Worm (Caenorhabditis elegans) whole organism, midembryonic: ENCODE data around the gene srw-118.
"Not testable (repeated sequence)": the region's sequence is repeated elsewhere in the genome, so short reads cannot be mapped to it uniquely, and the experiment has no call there.

ENCODE experiments used
- T22C8.4 ChIP-seq: fragments of 200-800 bp; sonication (Bioruptor generic); IDR thresholded peaks from 2 replicates; pipeline ENCODE4 v1.3.6; 2022; ENCODE audit warnings: missing genetic modification characterization, missing compliant biosample characterization
- cog-1 ChIP-seq: sonication (generic microtip); optimal IDR thresholded peaks from 2 replicates; lab custom pipeline; 2016; ENCODE audit warnings: missing genetic modification characterization, missing compliant biosample characterization
- flt-1 ChIP-seq: fragments of 200-800 bp; sonication (Bioruptor generic); IDR thresholded peaks from 2 replicates; pipeline ENCODE4 v1.3.6; 2022; ENCODE audit warnings: missing genetic modification characterization, missing compliant biosample characterization
- klf-2 ChIP-seq: fragments of 200-800 bp; sonication (Bioruptor generic); conservative IDR thresholded peaks from 2 replicates; pipeline ENCODE4 v1.3.6; 2022; ENCODE audit warnings: missing genetic modification reagents, missing genetic modification characterization, missing compliant biosample characterization
- med-1 ChIP-seq: sonication (generic microtip); optimal IDR thresholded peaks from 2 replicates; lab custom pipeline; 2017; ENCODE audit warnings: missing genetic modification characterization, mild to moderate bottlenecking, missing compliant biosample characterization, antibody characterized with exemption, missing genetic modification reagents; ENCODE audit not compliant: insufficient read depth
- ref-1 ChIP-seq: fragments of 200-800 bp; sonication (Bioruptor generic); conservative IDR thresholded peaks from 2 replicates; pipeline ENCODE4 v1.3.6; 2022; ENCODE audit warnings: missing genetic modification reagents, missing genetic modification characterization, missing compliant biosample characterization
- tab-1 ChIP-seq: fragments of 200-800 bp; sonication (Bioruptor generic); IDR thresholded peaks from 2 replicates; pipeline ENCODE4 v1.3.6; 2022; ENCODE audit warnings: missing genetic modification characterization, missing compliant biosample characterization
- ztf-23 ChIP-seq: fragments of 200-800 bp; sonication (Bioruptor generic); IDR thresholded peaks from 2 replicates; pipeline ENCODE4 v1.3.6; 2022; ENCODE audit warnings: missing genetic modification reagents, missing genetic modification characterization, missing compliant biosample characterization
- ztf-29 ChIP-seq: fragments of 200-800 bp; sonication (Bioruptor generic); IDR thresholded peaks from 2 replicates; pipeline ENCODE4 v1.3.6; 2022; ENCODE audit warnings: missing genetic modification reagents, missing genetic modification characterization, missing compliant biosample characterization

Gene srw-118

ce11 chrV:2962960-2963359 lies 16.9 kb downstream of the srw-118 start, which contains the start of gene srw-138:
srw-138 (minus strand) TSS chrV:2963060.
- TF ChIP-seq klf-2: no peak
- TF ChIP-seq T22C8.4 (GFP tag; lab: Robert Waterston, UW): no peak
- no peak for TF ChIP-seq ztf-23 (GFP tag; lab: Robert Waterston, UW)
- TF ChIP-seq tab-1 (GFP tag; lab: Robert Waterston, UW): no peak
- TF ChIP-seq med-1 (GFP tag; lab: Kevin White, UChicago): no peak
- TF ChIP-seq cog-1: no peak
- no peak for TF ChIP-seq ref-1 (GFP tag; lab: Robert Waterston, UW)
- no peak for TF ChIP-seq flt-1 (GFP tag; lab: Robert Waterston, UW)
- no peak for TF ChIP-seq ztf-29 (GFP tag; lab: Robert Waterston, UW)

DNA sequence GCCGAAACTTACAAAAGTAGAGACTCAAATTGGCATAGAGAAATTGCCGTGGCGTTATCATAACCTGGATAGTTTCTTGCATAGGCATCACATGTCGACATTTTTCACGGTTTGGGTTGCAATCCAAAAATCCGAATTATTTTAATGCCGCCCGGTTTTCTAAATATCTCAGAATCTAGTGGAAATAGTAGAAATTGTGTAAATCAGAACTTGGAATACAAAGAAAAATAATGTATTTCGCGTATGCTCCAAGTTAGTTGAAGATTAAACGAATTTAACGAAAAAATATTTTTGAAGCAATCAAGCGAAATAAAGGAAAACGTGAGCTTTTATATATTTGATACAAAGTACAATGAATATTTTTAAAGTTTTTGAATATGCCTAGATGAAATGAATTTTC lies 19.0 kb downstream of the srw-118 start, which contains the start of gene srw-144:
Gene srw-144 (minus strand): TSS at position 101 of the 400 bp plus-strand sequence.
- TF ChIP-seq klf-2: no peak
- TF ChIP-seq ztf-29 (GFP tag; lab: Robert Waterston, UW): no peak

DNA sequence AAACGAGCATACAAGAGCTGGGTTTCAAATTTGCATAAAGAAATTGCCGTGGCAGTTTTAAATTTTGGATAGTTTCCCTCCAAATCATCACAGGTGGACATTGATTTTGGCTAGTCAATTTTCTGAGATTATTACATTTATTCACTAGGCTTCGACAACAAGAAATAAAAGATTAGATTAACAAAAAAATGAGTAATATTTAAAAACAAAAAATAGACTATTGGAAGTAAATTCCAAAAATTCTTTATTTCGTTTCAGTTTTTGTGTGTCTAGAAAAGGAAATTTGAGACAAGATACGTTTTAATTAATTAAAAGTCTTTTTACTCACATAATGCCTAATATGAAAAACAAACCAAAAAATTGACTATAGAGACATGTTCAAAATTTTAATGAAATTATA lies 21.7 kb downstream of the srw-118 start, which contains the start of gene srw-142:
Gene srw-142 (minus strand): TSS at position 101 of the 400 bp plus-strand sequence.
- TF ChIP-seq ref-1 (GFP tag; lab: Robert Waterston, UW) (no peak), T22C8.4 (GFP tag; lab: Robert Waterston, UW) (no peak), cog-1 (no peak), tab-1 (GFP tag; lab: Robert Waterston, UW) (no peak), ztf-29 (GFP tag; lab: Robert Waterston, UW) (no peak), ztf-23 (GFP tag; lab: Robert Waterston, UW) (no peak), flt-1 (GFP tag; lab: Robert Waterston, UW) (no peak), med-1 (GFP tag; lab: Kevin White, UChicago) (no peak), klf-2 (no peak)

ce11 chrV:2955342-2955741 lies 24.5 kb downstream of the srw-118 start, which contains the start of gene srh-248:
srh-248 (minus strand) TSS chrV:2955442.
- not testable (repeated sequence) for TF ChIP-seq ref-1, ztf-23, flt-1 (GFP tag; lab: Robert Waterston, UW)

DNA sequence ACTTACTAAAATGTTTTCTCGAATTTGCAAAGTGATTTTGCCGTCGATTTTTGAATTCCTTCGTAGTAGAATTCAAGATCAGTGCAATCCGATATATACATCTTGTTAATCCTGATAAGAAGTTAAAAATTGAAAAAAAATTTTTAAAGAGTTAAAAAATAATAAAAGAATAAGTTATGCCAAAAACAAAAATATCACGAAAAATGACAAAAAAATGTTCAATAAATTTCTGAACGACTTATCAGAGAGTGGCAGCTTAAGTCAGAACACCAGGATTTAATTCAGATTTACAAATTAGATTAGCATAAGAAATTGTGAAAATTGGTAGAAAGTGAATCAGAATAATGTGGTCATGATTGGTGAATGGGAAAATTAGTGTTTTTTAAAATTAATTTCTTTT lies 27.8 kb downstream of the srw-118 start, which contains the start of gene srw-122:
Gene srw-122 (minus strand): TSS at position 101 of the 400 bp plus-strand sequence.
- TF ChIP-seq med-1 (GFP tag; lab: Kevin White, UChicago); tab-1 (GFP tag; lab: Robert Waterston, UW); cog-1: not testable (repeated sequence)

DNA sequence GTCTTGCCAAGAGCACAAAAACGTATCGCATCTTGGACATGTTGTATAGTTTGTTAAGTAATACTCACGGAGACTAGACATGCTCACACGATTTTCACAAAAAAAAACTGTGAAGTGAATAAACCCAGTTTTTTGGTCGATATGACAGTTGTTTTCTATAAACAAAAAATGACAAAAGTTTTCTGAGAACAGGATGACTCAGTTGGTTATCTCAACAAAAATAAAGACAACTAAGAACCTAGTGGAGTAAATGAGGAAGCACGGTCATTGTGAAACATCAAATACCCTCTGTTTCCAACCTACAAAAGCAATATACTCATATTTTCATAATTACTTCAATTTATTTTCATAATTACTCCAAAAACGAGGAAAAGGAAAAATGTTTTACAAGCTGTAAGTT lies 34.3 kb downstream of the srw-118 start, which contains the start of gene srh-87:
Gene srh-87 (minus strand): TSS at position 101 of the 400 bp plus-strand sequence.
- no peak for TF ChIP-seq ztf-29 (GFP tag; lab: Robert Waterston, UW)
- no peak for TF ChIP-seq T22C8.4 (GFP tag; lab: Robert Waterston, UW)
- no peak for TF ChIP-seq cog-1
- TF ChIP-seq tab-1 (GFP tag; lab: Robert Waterston, UW): no peak
- TF ChIP-seq med-1 (GFP tag; lab: Kevin White, UChicago): no peak
- no peak for TF ChIP-seq flt-1 (GFP tag; lab: Robert Waterston, UW)
- TF ChIP-seq ztf-23 (GFP tag; lab: Robert Waterston, UW): no peak
- TF ChIP-seq ref-1 (GFP tag; lab: Robert Waterston, UW): no peak

DNA sequence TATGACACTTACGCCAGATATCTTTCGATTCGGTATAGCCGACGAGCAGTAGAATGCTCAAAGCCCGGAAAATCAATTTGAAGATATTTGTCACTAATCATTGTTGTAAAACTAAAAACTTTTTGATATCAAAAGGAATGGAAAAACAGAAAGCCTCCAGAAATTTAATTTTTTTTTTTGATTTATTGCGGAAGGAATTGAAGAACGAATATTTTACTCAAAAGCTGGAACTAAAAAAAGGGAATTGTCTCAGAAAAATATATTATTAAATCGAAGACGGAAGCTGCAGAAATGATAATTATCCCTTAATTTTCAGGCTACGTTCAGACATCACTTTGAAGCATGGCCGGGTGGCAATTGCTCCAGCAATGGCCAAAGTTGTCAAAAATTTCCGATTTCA lies 36.0 kb downstream of the srw-118 start, which contains the start of gene srw-137:
Gene srw-137 (minus strand): TSS at position 101 of the 400 bp plus-strand sequence.
- TF ChIP-seq cog-1 (no peak), ztf-23 (GFP tag; lab: Robert Waterston, UW) (no peak), flt-1 (GFP tag; lab: Robert Waterston, UW) (no peak), tab-1 (GFP tag; lab: Robert Waterston, UW) (no peak), klf-2 (no peak), ref-1 (GFP tag; lab: Robert Waterston, UW) (no peak), ztf-29 (GFP tag; lab: Robert Waterston, UW) (no peak), T22C8.4 (GFP tag; lab: Robert Waterston, UW) (no peak), med-1 (GFP tag; lab: Kevin White, UChicago) (no peak)

- TF ChIP-seq tab-1 (GFP tag; lab: Robert Waterston, UW) (no peak), flt-1 (GFP tag; lab: Robert Waterston, UW) (no peak), klf-2 (no peak), ztf-29 (GFP tag; lab: Robert Waterston, UW) (no peak), T22C8.4 (GFP tag; lab: Robert Waterston, UW) (no peak), ref-1 (GFP tag; lab: Robert Waterston, UW) (no peak), cog-1 (no peak), ztf-23 (GFP tag; lab: Robert Waterston, UW) (no peak), med-1 (GFP tag; lab: Kevin White, UChicago) (no peak)
These were observed 37.6 kb downstream of the srw-118 start for ce11 chrV:2942247-2942646.

ce11 chrV:2941405-2941804 lies 38.5 kb downstream of the srw-118 start, which contains the start of gene srw-143:
srw-143 (minus strand) TSS chrV:2941505.
- TF ChIP-seq klf-2 (no peak), ref-1 (GFP tag; lab: Robert Waterston, UW) (no peak), T22C8.4 (GFP tag; lab: Robert Waterston, UW) (no peak), cog-1 (no peak), tab-1 (GFP tag; lab: Robert Waterston, UW) (no peak), ztf-23 (GFP tag; lab: Robert Waterston, UW) (no peak), flt-1 (GFP tag; lab: Robert Waterston, UW) (no peak), med-1 (GFP tag; lab: Kevin White, UChicago) (no peak), ztf-29 (GFP tag; lab: Robert Waterston, UW) (no peak)

DNA sequence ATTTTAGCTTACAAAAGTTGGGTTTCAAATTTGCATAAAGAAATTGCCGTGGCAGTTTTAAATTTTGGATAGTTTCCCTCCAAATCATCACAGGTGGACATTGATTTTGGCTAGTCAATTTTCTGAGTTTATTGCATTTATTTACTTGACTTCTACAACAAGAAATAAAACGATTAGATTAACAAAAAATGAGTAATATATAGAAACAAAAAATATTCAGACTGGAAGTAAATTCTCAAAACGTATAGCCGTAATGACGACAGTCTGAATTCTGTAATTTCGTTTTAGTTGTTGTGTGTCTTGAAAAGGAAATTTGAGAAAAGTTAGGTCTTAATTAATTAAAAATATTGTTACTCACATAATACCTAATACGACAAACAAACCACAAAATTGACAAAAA lies 41.4 kb downstream of the srw-118 start, which contains the start of gene srw-141:
Gene srw-141 (minus strand): TSS at position 101 of the 400 bp plus-strand sequence.
- TF ChIP-seq ztf-29 (GFP tag; lab: Robert Waterston, UW): no peak
- TF ChIP-seq ztf-23 (GFP tag; lab: Robert Waterston, UW): no peak
- no peak for TF ChIP-seq klf-2
- TF ChIP-seq T22C8.4 (GFP tag; lab: Robert Waterston, UW): no peak
- no peak for TF ChIP-seq tab-1 (GFP tag; lab: Robert Waterston, UW)
- TF ChIP-seq flt-1 (GFP tag; lab: Robert Waterston, UW): no peak
- TF ChIP-seq cog-1: no peak
- no peak for TF ChIP-seq med-1 (GFP tag; lab: Kevin White, UChicago)
- no peak for TF ChIP-seq ref-1 (GFP tag; lab: Robert Waterston, UW)
